Worm (Caenorhabditis elegans): ENCODE measurements around the gene F54B11.10.

The F54B11.10 gene

ce11 chrX:13581820-13582219 is at the start of gene F54B11.10:
Gene F54B11.10, plus strand, starts transcription at chrX:13582120.
- TF ChIP-seq ztf-4 (tag; optimal IDR thresholded peaks at IDR 0.05): no peak
- TF ChIP-seq F13H6.1 (tag; optimal IDR thresholded peaks at IDR 0.05): no peak
- TF ChIP-seq ZK546.5 (tag; optimal IDR thresholded peaks at IDR 0.05): no peak
- no peak for TF ChIP-seq ama-1 (optimal IDR thresholded peaks at IDR 0.05)
- TF ChIP-seq sem-4 (tag; optimal IDR thresholded peaks at IDR 0.05): no peak

- no peak for TF ChIP-seq nhr-129 (tag; optimal IDR thresholded peaks at IDR 0.05)
- TF ChIP-seq sma-9 (GFP tag; optimal IDR thresholded peaks at IDR 0.05): peak; percentile 2
- TF ChIP-seq sma-9 (tag; optimal IDR thresholded peaks at IDR 0.05): no peak
- TF ChIP-seq nhr-12 (tag; optimal IDR thresholded peaks at IDR 0.05): no peak
- peak; percentile 17 for TF ChIP-seq unc-55 (GFP tag; optimal IDR thresholded peaks at IDR 0.05)
Observed at ce11 chrX:13532424-13533309, 49.3 kb upstream of the F54B11.10 start, which contains the start of gene acr-12. Gene acr-12, plus strand, starts transcription at chrX:13532853.

ce11 chrX:13536759-13537158 is 45.2 kb upstream of the F54B11.10 start, which contains the start of gene R01E6.5:
Gene R01E6.5, plus strand, starts transcription at chrX:13537059.
- TF ChIP-seq ceh-82 (tag; optimal IDR thresholded peaks at IDR 0.05) (no peak), lin-39 (tag; optimal IDR thresholded peaks at IDR 0.05) (no peak), skn-1 (tag; optimal IDR thresholded peaks at IDR 0.05) (no peak)

- TF ChIP-seq ztf-1 (GFP tag; conservative IDR thresholded peaks at IDR 0.05) (no peak), nhr-11 (tag; optimal IDR thresholded peaks at IDR 0.05) (no peak), gmeb-1 (tag; optimal IDR thresholded peaks at IDR 0.05) (peak; percentile 37), sma-3 (GFP tag; optimal IDR thresholded peaks at IDR 0.05) (peak; percentile 69), mdl-1 (tag; optimal IDR thresholded peaks at IDR 0.05) (peak; percentile 20 to 49), unc-62 (GFP tag; optimal IDR thresholded peaks at IDR 0.05) (no peak), alr-1 (tag; optimal IDR thresholded peaks at IDR 0.05) (no peak), nhr-25 (tag; optimal IDR thresholded peaks at IDR 0.05) (peak; percentile 90), elt-1 (tag; optimal IDR thresholded peaks at IDR 0.05) (peak; percentile 19), blmp-1 (tag; optimal IDR thresholded peaks at IDR 0.05; ENCODE audit: insufficient read depth) (peak; percentile 76), fos-1 (tag; optimal IDR thresholded peaks at IDR 0.05) (peak; percentile 22), nhr-21 (tag; optimal IDR thresholded peaks at IDR 0.05) (peak; percentile 72), lin-13 (GFP tag; optimal IDR thresholded peaks at IDR 0.05) (peak; percentile 15), ztf-4 (tag; optimal IDR thresholded peaks at IDR 0.05) (peak; percentile 10), nhr-6 (tag; optimal IDR thresholded peaks at IDR 0.05) (peak; percentile 71), F13H6.1 (tag; optimal IDR thresholded peaks at IDR 0.05) (peak; percentile 30), sma-9 (GFP tag; optimal IDR thresholded peaks at IDR 0.05) (peak; percentile 97), sma-9 (tag; optimal IDR thresholded peaks at IDR 0.05) (no peak), unc-39 (tag; optimal IDR thresholded peaks at IDR 0.05) (no peak), crh-2 (tag; optimal IDR thresholded peaks at IDR 0.05) (peak; percentile 79), nhr-129 (tag; optimal IDR thresholded peaks at IDR 0.05) (peak; percentile 54), ceh-16 (tag; optimal IDR thresholded peaks at IDR 0.05) (peak; percentile 28), lsy-2 (tag; optimal IDR thresholded peaks at IDR 0.05) (peak in 1 of 2 experiments; percentile 23)
Observed at ce11 chrX:13539701-13540100, 42.2 kb upstream of the F54B11.10 start.

ce11 chrX:13541335-13541734 is 40.6 kb upstream of the F54B11.10 start:
- TF ChIP-seq fos-1 (tag; optimal IDR thresholded peaks at IDR 0.05): peak; percentile 30
- TF ChIP-seq nhr-25 (tag; optimal IDR thresholded peaks at IDR 0.05): peak; percentile 32
- peak; percentile 29 for TF ChIP-seq sma-3 (GFP tag; optimal IDR thresholded peaks at IDR 0.05)
- TF ChIP-seq nhr-12 (tag; optimal IDR thresholded peaks at IDR 0.05): no peak
- TF ChIP-seq ama-1 (optimal IDR thresholded peaks at IDR 0.05): peak; percentile 96
- no peak for TF ChIP-seq nhr-23 (tag; optimal IDR thresholded peaks at IDR 0.05)
- peak; percentile 19 for TF ChIP-seq blmp-1 (tag; optimal IDR thresholded peaks at IDR 0.05; ENCODE audit: insufficient read depth)
- no peak for TF ChIP-seq ceh-16 (tag; optimal IDR thresholded peaks at IDR 0.05)
- TF ChIP-seq F13H6.1 (tag; optimal IDR thresholded peaks at IDR 0.05): no peak
- TF ChIP-seq sma-9 (GFP tag; optimal IDR thresholded peaks at IDR 0.05): peak; percentile 87
- no peak for TF ChIP-seq sma-9 (tag; optimal IDR thresholded peaks at IDR 0.05)
- TF ChIP-seq nhr-21 (tag; optimal IDR thresholded peaks at IDR 0.05): peak; percentile 77
- TF ChIP-seq ztf-1 (GFP tag; conservative IDR thresholded peaks at IDR 0.05): no peak
- no peak for TF ChIP-seq nhr-11 (tag; optimal IDR thresholded peaks at IDR 0.05)
- TF ChIP-seq ceh-82 (tag; optimal IDR thresholded peaks at IDR 0.05): no peak
- no peak for TF ChIP-seq nhr-237 (tag; optimal IDR thresholded peaks at IDR 0.05)

Measured in whole organism, L2 larva.